Fruit fly (Drosophila melanogaster) whole organism, pupa: ENCODE measurements around the gene Mad.

Source experiments
- CG10348 ChIP-seq: fragments of 200-800 bp; sonication (Bioruptor generic); IDR thresholded peaks from 2 replicates; pipeline ENCODE4 v1.3.6; 2022; ENCODE audit warnings: missing biosample characterization, missing genetic modification characterization
- CG12605 ChIP-seq: fragments of 200-800 bp; sonication (Bioruptor generic); IDR thresholded peaks from 2 replicates; pipeline ENCODE4 v1.3.6; 2022; ENCODE audit warnings: missing biosample characterization, missing genetic modification characterization
- CG13204 ChIP-seq: fragments of 200-800 bp; sonication (Bioruptor generic); optimal IDR thresholded peaks from 2 replicates; lab custom pipeline; 2018; ENCODE audit warnings: missing biosample characterization, mild to moderate bottlenecking, missing genetic modification characterization, moderate library complexity
- CG14655 ChIP-seq: fragments of 200-800 bp; sonication (Bioruptor generic); optimal IDR thresholded peaks from 3 replicates; lab custom pipeline; 2017; ENCODE audit warnings: mild to moderate bottlenecking, missing biosample characterization, missing genetic modification reagents, missing genetic modification characterization
- CG15710 ChIP-seq: fragments of 200-800 bp; sonication (Bioruptor generic); optimal IDR thresholded peaks from 2 replicates; lab custom pipeline; 2018; ENCODE audit warnings: missing biosample characterization, mild to moderate bottlenecking, missing genetic modification characterization, moderate library complexity
- CG17806 ChIP-seq: fragments of 200-800 bp; sonication (Bioruptor generic); optimal IDR thresholded peaks from 2 replicates; lab custom pipeline; 2018; ENCODE audit warnings: missing biosample characterization, mild to moderate bottlenecking, missing genetic modification characterization, moderate library complexity
- CG32121 ChIP-seq: fragments of 200-800 bp; sonication (Bioruptor generic); IDR thresholded peaks from 2 replicates; pipeline ENCODE4 v1.3.6; 2022; ENCODE audit warnings: missing biosample characterization, missing genetic modification characterization
- CG34367 ChIP-seq: fragments of 200-800 bp; sonication (Bioruptor generic); optimal IDR thresholded peaks from 2 replicates; lab custom pipeline; 2018; ENCODE audit warnings: missing biosample characterization, mild to moderate bottlenecking, missing genetic modification characterization
- CG4496 ChIP-seq: fragments of 200-800 bp; sonication (Bioruptor generic); IDR thresholded peaks from 3 replicates; pipeline ENCODE4 v1.3.6; 2022; ENCODE audit warnings: missing biosample characterization, missing genetic modification characterization
- CG8159 ChIP-seq: fragments of 200-800 bp; sonication (Bioruptor generic); optimal IDR thresholded peaks from 3 replicates; lab custom pipeline; 2018; ENCODE audit warnings: missing biosample characterization, mild to moderate bottlenecking, missing genetic modification characterization, moderate library complexity
- CG8301 ChIP-seq: fragments of 200-800 bp; sonication (Bioruptor generic); optimal IDR thresholded peaks from 2 replicates; lab custom pipeline; 2018; ENCODE audit warnings: missing biosample characterization, mild to moderate bottlenecking, missing genetic modification characterization
- CG9948 ChIP-seq: fragments of 200-800 bp; sonication (Bioruptor generic); optimal IDR thresholded peaks from 2 replicates; lab custom pipeline; 2018; ENCODE audit warnings: missing biosample characterization, mild to moderate bottlenecking, missing genetic modification characterization, moderate library complexity
- D1 ChIP-seq: fragments of 200-800 bp; sonication (Bioruptor generic); optimal IDR thresholded peaks from 2 replicates; lab custom pipeline; 2018; ENCODE audit warnings: missing biosample characterization, mild to moderate bottlenecking, missing genetic modification characterization, moderate library complexity
- EcR ChIP-seq: fragments of 200-800 bp; sonication (Bioruptor generic); optimal IDR thresholded peaks from 3 replicates; lab custom pipeline; 2019; ENCODE audit warnings: missing biosample characterization, missing genetic modification characterization, mild to moderate bottlenecking, moderate library complexity, missing genetic modification reagents
- Ets98B ChIP-seq: fragments of 200-800 bp; sonication (Bioruptor generic); IDR thresholded peaks from 2 replicates; pipeline ENCODE4 v1.3.6; 2022; ENCODE audit warnings: missing biosample characterization, missing genetic modification characterization
- Pif1A ChIP-seq: fragments of 200-800 bp; sonication (Bioruptor generic); optimal IDR thresholded peaks from 3 replicates; lab custom pipeline; 2016; ENCODE audit warnings: missing biosample characterization, missing genetic modification characterization
- Pif1B ChIP-seq: fragments of 200-800 bp; sonication (Bioruptor generic); optimal IDR thresholded peaks from 3 replicates; lab custom pipeline; 2016; ENCODE audit warnings: missing biosample characterization, missing genetic modification characterization
- Snoo ChIP-seq: fragments of 200-800 bp; sonication (Bioruptor generic); optimal IDR thresholded peaks from 3 replicates; lab custom pipeline; 2017; ENCODE audit warnings: missing biosample characterization, mild to moderate bottlenecking, missing genetic modification characterization, inconsistent platforms
- fd96Ca ChIP-seq: fragments of 200-800 bp; sonication (Bioruptor generic); IDR thresholded peaks from 3 replicates; pipeline ENCODE4 v1.3.6; 2022; ENCODE audit warnings: missing biosample characterization, missing genetic modification characterization
- gl ChIP-seq: fragments of 200-800 bp; sonication (Bioruptor generic); optimal IDR thresholded peaks from 2 replicates; lab custom pipeline; 2018; ENCODE audit warnings: missing biosample characterization, mild to moderate bottlenecking, missing genetic modification characterization
- rn ChIP-seq: fragments of 200-800 bp; sonication (Bioruptor generic); IDR thresholded peaks from 2 replicates; pipeline ENCODE4 v1.3.6; 2022; ENCODE audit warnings: missing biosample characterization, missing genetic modification characterization

Mad gene

dm6 chr2L:3155804-3156203, 3.6 kb downstream of the Mad start:
- TF ChIP-seq rn (GFP tag; lab: Robert Waterston, UW): no peak
- no peak for TF ChIP-seq CG9948 (tag; lab: Kevin White, UChicago)
- TF ChIP-seq CG34367 (tag; lab: Kevin White, UChicago): no peak
- no peak for TF ChIP-seq CG12605 (GFP tag; lab: Robert Waterston, UW)
- no peak for TF ChIP-seq Snoo
- TF ChIP-seq CG4496 (GFP tag; lab: Robert Waterston, UW): no peak
- TF ChIP-seq CG17806 (tag; lab: Kevin White, UChicago): no peak
- no peak for TF ChIP-seq CG32121 (GFP tag; lab: Robert Waterston, UW)
- no peak for TF ChIP-seq CG14655 (GFP tag; lab: Kevin White, UChicago)
- TF ChIP-seq Pif1B (GFP tag; lab: Kevin White, UChicago): no peak
- no peak for TF ChIP-seq CG15710 (tag; lab: Kevin White, UChicago)
- TF ChIP-seq Pif1A (GFP tag; lab: Kevin White, UChicago): no peak
- TF ChIP-seq D1 (tag; lab: Kevin White, UChicago): no peak
- TF ChIP-seq EcR (GFP tag; lab: Kevin White, UChicago): no peak
- no peak for TF ChIP-seq CG13204 (GFP tag; lab: Kevin White, UChicago)
- TF ChIP-seq CG8301 (tag; lab: Kevin White, UChicago): no peak
- no peak for TF ChIP-seq gl
- no peak for TF ChIP-seq Ets98B (GFP tag; lab: Robert Waterston, UW)
- TF ChIP-seq CG8159 (tag; lab: Kevin White, UChicago): no peak
- TF ChIP-seq fd96Ca (GFP tag; lab: Robert Waterston, UW): no peak

dm6 chr2L:3154749-3155148, 4.7 kb downstream of the Mad start:
- TF ChIP-seq CG8301 (tag; lab: Kevin White, UChicago) (peak; percentile 34), D1 (tag; lab: Kevin White, UChicago) (no peak), CG14655 (GFP tag; lab: Kevin White, UChicago) (peak; percentile 43), CG10348 (no peak), CG4496 (GFP tag; lab: Robert Waterston, UW) (peak; percentile 41; the same call in 2 of the 3 replicates), CG17806 (tag; lab: Kevin White, UChicago) (peak; percentile 51), CG12605 (GFP tag; lab: Robert Waterston, UW) (no peak), Pif1B (GFP tag; lab: Kevin White, UChicago) (no peak), Snoo (no peak), CG34367 (tag; lab: Kevin White, UChicago) (peak; percentile 47), CG13204 (GFP tag; lab: Kevin White, UChicago) (no peak), EcR (GFP tag; lab: Kevin White, UChicago) (no peak), Pif1A (GFP tag; lab: Kevin White, UChicago) (peak; percentile 4), Ets98B (GFP tag; lab: Robert Waterston, UW) (no peak), CG15710 (tag; lab: Kevin White, UChicago) (peak; percentile 58), fd96Ca (GFP tag; lab: Robert Waterston, UW) (peak; percentile 69; the same call in 2 of the 3 replicates), gl (no peak), rn (GFP tag; lab: Robert Waterston, UW) (no peak), CG8159 (tag; lab: Kevin White, UChicago) (peak; percentile 52), CG32121 (GFP tag; lab: Robert Waterston, UW) (no peak), CG9948 (tag; lab: Kevin White, UChicago) (peak; percentile 45)

- TF ChIP-seq fd96Ca (GFP tag; lab: Robert Waterston, UW): peak; percentile 91
- TF ChIP-seq rn (GFP tag; lab: Robert Waterston, UW): peak; percentile 71; the same call in 1 of the 2 replicates
- peak; percentile 66 for TF ChIP-seq CG9948 (tag; lab: Kevin White, UChicago)
- TF ChIP-seq EcR (GFP tag; lab: Kevin White, UChicago): no peak
- TF ChIP-seq CG13204 (GFP tag; lab: Kevin White, UChicago): no peak
- peak; percentile 67 for TF ChIP-seq CG12605 (GFP tag; lab: Robert Waterston, UW)
- peak; percentile 59 for TF ChIP-seq CG10348
- TF ChIP-seq CG17806 (tag; lab: Kevin White, UChicago): peak; percentile 73
- TF ChIP-seq CG34367 (tag; lab: Kevin White, UChicago): peak; percentile 67
- TF ChIP-seq D1 (tag; lab: Kevin White, UChicago): peak; percentile 33
- TF ChIP-seq CG32121 (GFP tag; lab: Robert Waterston, UW): peak; percentile 84
- TF ChIP-seq CG8159 (tag; lab: Kevin White, UChicago): peak; percentile 88
- TF ChIP-seq CG8301 (tag; lab: Kevin White, UChicago): peak; percentile 81
- peak; percentile 55 for TF ChIP-seq gl
- TF ChIP-seq Snoo: peak; percentile 31
- peak; percentile 84 for TF ChIP-seq CG14655 (GFP tag; lab: Kevin White, UChicago)
- TF ChIP-seq CG4496 (GFP tag; lab: Robert Waterston, UW): peak; percentile 91
- TF ChIP-seq Pif1A (GFP tag; lab: Kevin White, UChicago): peak; percentile 78
- peak; percentile 87 for TF ChIP-seq Ets98B (GFP tag; lab: Robert Waterston, UW)
- peak; percentile 78 for TF ChIP-seq CG15710 (tag; lab: Kevin White, UChicago)
- peak; percentile 74 for TF ChIP-seq Pif1B (GFP tag; lab: Kevin White, UChicago)
- TF ChIP-seq, all 21 proteins: peak for 19
Observed at dm6 chr2L:3152696-3153613, 6.5 kb downstream of the Mad start.

- no peak for TF ChIP-seq CG8301 (tag; lab: Kevin White, UChicago)
- no peak for TF ChIP-seq Ets98B (GFP tag; lab: Robert Waterston, UW)
- peak; percentile 22 for TF ChIP-seq CG8159 (tag; lab: Kevin White, UChicago)
- TF ChIP-seq Pif1A (GFP tag; lab: Kevin White, UChicago): peak; percentile 10
- TF ChIP-seq CG32121 (GFP tag; lab: Robert Waterston, UW): no peak
- TF ChIP-seq Snoo: no peak
- TF ChIP-seq EcR (GFP tag; lab: Kevin White, UChicago): no peak
- peak; percentile 25 for TF ChIP-seq CG9948 (tag; lab: Kevin White, UChicago)
- peak; percentile 10 for TF ChIP-seq CG14655 (GFP tag; lab: Kevin White, UChicago)
- peak; percentile 27 for TF ChIP-seq CG17806 (tag; lab: Kevin White, UChicago)
- peak; percentile 19 for TF ChIP-seq CG15710 (tag; lab: Kevin White, UChicago)
- TF ChIP-seq Pif1B (GFP tag; lab: Kevin White, UChicago): peak; percentile 19
- no peak for TF ChIP-seq CG10348
Observed at dm6 chr2L:3151657-3152056, 7.8 kb downstream of the Mad start.
